Fruit fly (Drosophila melanogaster): ENCODE data around the gene CG40198.

CG40198 gene

DNA sequence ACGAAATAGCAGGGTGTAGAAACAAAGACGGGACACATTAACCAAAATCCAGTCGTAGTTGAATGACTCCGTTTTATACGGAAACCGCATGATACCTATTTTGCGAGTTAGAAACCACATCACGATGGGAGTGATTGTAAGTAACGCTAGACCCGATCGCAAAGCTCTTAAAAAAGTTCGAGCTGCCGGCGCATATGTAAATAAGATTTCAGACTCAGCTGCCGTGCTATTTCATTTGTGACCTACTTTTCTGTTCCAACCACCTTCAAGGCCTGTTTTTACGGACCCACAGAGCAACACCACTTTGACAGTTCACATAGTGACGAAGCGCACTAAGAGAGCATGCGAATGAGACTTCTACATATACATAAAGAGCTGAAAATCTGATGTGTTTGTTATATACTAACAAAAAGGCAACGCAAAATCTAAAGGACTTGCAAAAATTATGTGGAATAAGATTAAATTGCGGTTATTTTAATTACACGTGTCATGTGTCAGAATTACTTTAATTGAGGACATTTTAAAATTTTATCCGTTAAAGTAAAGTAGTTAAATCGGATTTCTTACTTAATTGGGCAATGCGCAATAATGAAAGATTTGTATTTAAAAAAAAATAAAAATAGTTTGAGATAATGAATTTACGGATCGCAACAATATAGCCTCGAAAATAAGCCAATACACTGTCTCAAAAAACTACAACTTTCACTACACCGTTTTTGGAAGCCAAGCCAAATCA lies 16.9 kb upstream of the CG40198 start:
- TF ChIP-seq Mnt (GFP tag; optimal IDR thresholded peaks at IDR 0.05): no peak
- no peak for TF ChIP-seq cnc (optimal IDR thresholded peaks at IDR 0.05)
- no peak for TF ChIP-seq ovo (GFP tag; optimal IDR thresholded peaks at IDR 0.05)
- TF ChIP-seq CG1620 (GFP tag; optimal IDR thresholded peaks at IDR 0.05): no peak
- TF ChIP-seq toe (GFP tag; optimal IDR thresholded peaks at IDR 0.05): no peak
- TF ChIP-seq tj (GFP tag; optimal IDR thresholded peaks at IDR 0.05): no peak
- no peak for TF ChIP-seq CG7045 (GFP tag; optimal IDR thresholded peaks at IDR 0.05)
- TF ChIP-seq CG5204 (GFP tag; optimal IDR thresholded peaks at IDR 0.05): no peak

- TF ChIP-seq CG1620 (GFP tag; optimal IDR thresholded peaks at IDR 0.05): no peak
- no peak for TF ChIP-seq tj (GFP tag; optimal IDR thresholded peaks at IDR 0.05)
- no peak for TF ChIP-seq ovo (GFP tag; optimal IDR thresholded peaks at IDR 0.05)
- no peak for TF ChIP-seq CG7045 (GFP tag; optimal IDR thresholded peaks at IDR 0.05)
- TF ChIP-seq CG11617 (GFP tag; optimal IDR thresholded peaks at IDR 0.05): no peak
- no peak for TF ChIP-seq Crg-1 (GFP tag; optimal IDR thresholded peaks at IDR 0.05)
- TF ChIP-seq CG7101 (tag; optimal IDR thresholded peaks at IDR 0.05): no peak
- no peak for TF ChIP-seq CG12768 (GFP tag; optimal IDR thresholded peaks at IDR 0.05)
Measured at dm6 chr3R:4176728-4177127, 14.7 kb upstream of the CG40198 start.

dm6 chr3R:4174975-4175374 lies 12.9 kb upstream of the CG40198 start:
- peak; percentile 95 for TF ChIP-seq tj (GFP tag; optimal IDR thresholded peaks at IDR 0.05)
- TF ChIP-seq CG7045 (GFP tag; optimal IDR thresholded peaks at IDR 0.05): no peak
- TF ChIP-seq CG12768 (GFP tag; optimal IDR thresholded peaks at IDR 0.05): no peak

- TF ChIP-seq tj (GFP tag; optimal IDR thresholded peaks at IDR 0.05) (no peak), CG7101 (tag; optimal IDR thresholded peaks at IDR 0.05) (no peak), CG33017 (tag; optimal IDR thresholded peaks at IDR 0.05) (no peak), CG11617 (GFP tag; optimal IDR thresholded peaks at IDR 0.05) (no peak), kay (GFP tag; ENCODE audit: borderline replicate concordance) (no peak), pad (GFP tag; optimal IDR thresholded peaks at IDR 0.05) (peak; percentile 64), Clk (GFP tag; optimal IDR thresholded peaks at IDR 0.05) (no peak), CG12768 (GFP tag; optimal IDR thresholded peaks at IDR 0.05) (no peak)
Measured at dm6 chr3R:4174470-4174869, 12.4 kb upstream of the CG40198 start, which contains the start of gene CG12581. Gene CG12581 (plus strand): TSS chr3R:4174632.

DNA sequence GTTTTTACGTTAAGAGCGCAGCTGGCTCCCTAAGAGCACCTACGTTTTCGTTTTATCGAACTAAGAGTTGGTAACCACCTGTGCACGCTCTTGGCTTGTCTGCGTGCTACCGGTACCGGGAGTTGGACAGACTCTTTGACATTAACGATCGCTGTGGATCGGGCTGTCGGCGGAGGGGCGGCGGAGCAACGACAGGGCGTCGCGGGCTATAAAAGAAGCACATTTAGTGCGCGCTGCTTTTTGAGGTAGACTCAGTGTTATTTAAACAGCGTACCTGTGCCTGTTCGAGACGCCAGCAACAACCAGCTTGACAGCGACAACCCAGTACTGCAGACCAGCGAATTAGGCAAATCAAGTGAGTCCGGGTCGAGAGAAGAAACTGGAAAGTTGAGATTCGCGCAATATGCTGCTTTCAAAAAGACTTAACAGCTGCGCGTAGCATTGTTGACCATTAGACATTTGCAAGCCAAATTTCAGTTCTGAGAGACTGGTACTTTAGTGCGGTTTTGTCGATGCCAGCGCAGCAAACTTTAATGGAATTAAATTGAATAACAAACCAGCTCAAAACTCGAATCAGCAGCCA lies 31.7 kb downstream of the CG40198 start:
- no peak for TF ChIP-seq CG7101 (tag; optimal IDR thresholded peaks at IDR 0.05)
- TF ChIP-seq CG1620 (GFP tag; optimal IDR thresholded peaks at IDR 0.05): no peak
- no peak for TF ChIP-seq CG14711 (tag; optimal IDR thresholded peaks at IDR 0.05)
- no peak for TF ChIP-seq Mnt (GFP tag; optimal IDR thresholded peaks at IDR 0.05)
- TF ChIP-seq pad (GFP tag; optimal IDR thresholded peaks at IDR 0.05): no peak
- no peak for TF ChIP-seq Crg-1 (GFP tag; optimal IDR thresholded peaks at IDR 0.05)
- no peak for TF ChIP-seq bab1 (GFP tag; optimal IDR thresholded peaks at IDR 0.05)
- no peak for TF ChIP-seq toe (GFP tag; optimal IDR thresholded peaks at IDR 0.05)
- TF ChIP-seq kay (GFP tag; ENCODE audit: borderline replicate concordance): no peak
- no peak for TF ChIP-seq CG33017 (tag; optimal IDR thresholded peaks at IDR 0.05)
- TF ChIP-seq Hr96 (GFP tag; optimal IDR thresholded peaks at IDR 0.05): no peak
- no peak for TF ChIP-seq CG11617 (GFP tag; optimal IDR thresholded peaks at IDR 0.05)
- TF ChIP-seq cic (GFP tag; optimal IDR thresholded peaks at IDR 0.05): no peak
- TF ChIP-seq CG12768 (GFP tag; optimal IDR thresholded peaks at IDR 0.05): no peak
- no peak for TF ChIP-seq tj (GFP tag; optimal IDR thresholded peaks at IDR 0.05)

dm6 chr3R:4128337-4128736 lies 33.7 kb downstream of the CG40198 start:
- TF ChIP-seq cnc (optimal IDR thresholded peaks at IDR 0.05): no peak
- TF ChIP-seq pad (GFP tag; optimal IDR thresholded peaks at IDR 0.05): no peak
- TF ChIP-seq CG33017 (tag; optimal IDR thresholded peaks at IDR 0.05): no peak
- no peak for TF ChIP-seq Crg-1 (GFP tag; optimal IDR thresholded peaks at IDR 0.05)
- no peak for TF ChIP-seq CG7045 (GFP tag; optimal IDR thresholded peaks at IDR 0.05)
- TF ChIP-seq kay (GFP tag; ENCODE audit: borderline replicate concordance): no peak
- TF ChIP-seq CG7101 (tag; optimal IDR thresholded peaks at IDR 0.05): no peak
- TF ChIP-seq CG1620 (GFP tag; optimal IDR thresholded peaks at IDR 0.05): no peak
- no peak for TF ChIP-seq Mnt (GFP tag; optimal IDR thresholded peaks at IDR 0.05)
- TF ChIP-seq CG11617 (GFP tag; optimal IDR thresholded peaks at IDR 0.05): no peak
- TF ChIP-seq tj (GFP tag; optimal IDR thresholded peaks at IDR 0.05): no peak
- no peak for TF ChIP-seq CG5204 (GFP tag; optimal IDR thresholded peaks at IDR 0.05)
- TF ChIP-seq CG14711 (tag; optimal IDR thresholded peaks at IDR 0.05): no peak
- no peak for TF ChIP-seq bab1 (GFP tag; optimal IDR thresholded peaks at IDR 0.05)
- TF ChIP-seq cic (GFP tag; optimal IDR thresholded peaks at IDR 0.05): no peak
- TF ChIP-seq ovo (GFP tag; optimal IDR thresholded peaks at IDR 0.05): no peak

- TF ChIP-seq Crg-1 (GFP tag; optimal IDR thresholded peaks at IDR 0.05) (no peak), kay (GFP tag; ENCODE audit: borderline replicate concordance) (peak; percentile 65)
Measured at dm6 chr3R:4127505-4127904, 34.5 kb downstream of the CG40198 start.

Data from whole organism, adult.